Worm (Caenorhabditis elegans): ENCODE measurements around the gene srt-54.

DNA sequence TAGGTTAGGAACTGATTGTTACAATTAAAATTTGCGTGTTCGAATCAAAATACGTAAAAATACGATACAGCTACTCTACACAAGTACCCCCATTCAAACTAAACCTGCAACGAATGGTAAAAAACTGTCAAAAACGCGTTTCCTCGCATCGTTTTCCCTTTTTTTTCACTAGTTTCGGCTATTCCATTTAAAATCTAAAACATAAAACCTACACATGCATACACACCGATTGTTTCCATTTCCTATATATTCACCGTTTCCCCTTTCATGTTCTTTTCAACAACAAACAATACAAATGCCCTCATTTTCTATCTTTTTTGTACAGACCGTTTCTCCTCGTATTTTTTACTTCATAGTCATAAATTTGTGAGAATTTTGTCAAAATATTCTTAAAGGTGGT, 48.3 kb upstream of the srt-54 start:
- no peak for TF ChIP-seq ceh-40 (GFP tag; IDR thresholded peaks at IDR 0.05)
- no peak for TF ChIP-seq nfya-1 (tag; optimal IDR thresholded peaks at IDR 0.05; ENCODE audit: borderline replicate concordance, insufficient read depth)
- no peak for TF ChIP-seq B0035.1 (tag; optimal IDR thresholded peaks at IDR 0.05)
- TF ChIP-seq ztf-28 (GFP tag; IDR thresholded peaks at IDR 0.05) = no peak
- no peak for TF ChIP-seq dpl-1 (GFP tag; optimal IDR thresholded peaks at IDR 0.05)
- TF ChIP-seq C17E4.6 (GFP tag; IDR thresholded peaks at IDR 0.05) = no peak
- TF ChIP-seq ZK185.1 (tag; optimal IDR thresholded peaks at IDR 0.05; ENCODE audit: poor library complexity, severe bottlenecking) = no peak

All from whole organism, young adult.